Worm (Caenorhabditis elegans) whole organism, L2 larva: ENCODE results near the gene npl-4.1.

Source experiments
- C34F6.9 ChIP-seq: fragments of 150-350 bp; optimal IDR thresholded peaks from 2 replicates; lab custom pipeline; 2014; ENCODE audit warnings: missing biosample characterization, missing genetic modification characterization
- F13H6.1 ChIP-seq: sonication (generic microtip); optimal IDR thresholded peaks from 2 replicates; lab custom pipeline; 2016; ENCODE audit warnings: missing genetic modification characterization, missing compliant biosample characterization
- R02D3.7 ChIP-seq: fragments of 150-350 bp; optimal IDR thresholded peaks from 2 replicates; lab custom pipeline; 2014; ENCODE audit warnings: missing biosample characterization, missing genetic modification characterization
- ZK546.5 ChIP-seq: sonication (generic microtip); optimal IDR thresholded peaks from 2 replicates; lab custom pipeline; 2017; ENCODE audit warnings: missing biosample characterization, missing genetic modification characterization
- alr-1 ChIP-seq: fragments of 150-350 bp; optimal IDR thresholded peaks from 2 replicates; lab custom pipeline; 2014; ENCODE audit warnings: missing biosample characterization, missing genetic modification characterization
- aly-2 ChIP-seq: fragments of 150-350 bp; optimal IDR thresholded peaks from 2 replicates; lab custom pipeline; 2014; ENCODE audit warnings: missing biosample characterization, missing genetic modification characterization
- ceh-82 ChIP-seq: fragments of 150-350 bp; optimal IDR thresholded peaks from 2 replicates; lab custom pipeline; 2014; ENCODE audit warnings: missing biosample characterization, missing genetic modification characterization
- crh-2 ChIP-seq: sonication (generic microtip); optimal IDR thresholded peaks from 2 replicates; lab custom pipeline; 2017; ENCODE audit warnings: missing biosample characterization, missing genetic modification characterization
- dmd-4 ChIP-seq: sonication (generic microtip); optimal IDR thresholded peaks from 2 replicates; lab custom pipeline; 2017; ENCODE audit warnings: missing biosample characterization, missing genetic modification characterization
- egl-27 ChIP-seq: sonication (generic microtip); optimal IDR thresholded peaks from 3 replicates; lab custom pipeline; 2017; ENCODE audit warnings: missing biosample characterization, missing genetic modification reagents, missing genetic modification characterization
- elt-3 ChIP-seq: sonication (generic microtip); optimal IDR thresholded peaks from 2 replicates; lab custom pipeline; 2017; ENCODE audit warnings: missing biosample characterization, missing genetic modification characterization
- fos-1 ChIP-seq: fragments of 150-350 bp; optimal IDR thresholded peaks from 2 replicates; lab custom pipeline; 2014; ENCODE audit warnings: missing biosample characterization, missing genetic modification characterization
- gmeb-1 ChIP-seq: fragments of 150-350 bp; optimal IDR thresholded peaks from 2 replicates; lab custom pipeline; 2014; ENCODE audit warnings: missing biosample characterization, missing genetic modification characterization
- lin-13 ChIP-seq: fragments of 150-350 bp; optimal IDR thresholded peaks from 2 replicates; lab custom pipeline; 2014; ENCODE audit warnings: missing biosample characterization, missing genetic modification reagents, missing genetic modification characterization
- lin-39 ChIP-seq: fragments of 150-350 bp; optimal IDR thresholded peaks from 2 replicates; lab custom pipeline; 2014; ENCODE audit warnings: missing biosample characterization, missing genetic modification reagents, missing genetic modification characterization
- lsy-2 ChIP-seq, 2 experiments: fragments of 150-350 bp in 1 of 2; sonication (generic microtip) in 1 of 2; optimal IDR thresholded peaks; 2 replicates each; lab custom pipeline; 2014 to 2017; ENCODE audit warnings: missing biosample characterization in 2 of 2, missing genetic modification characterization in 2 of 2
- mab-5 ChIP-seq: fragments of 150-350 bp; optimal IDR thresholded peaks from 2 replicates; lab custom pipeline; 2014; ENCODE audit warnings: missing biosample characterization, missing genetic modification characterization
- mbf-1 ChIP-seq: sonication (generic microtip); optimal IDR thresholded peaks from 2 replicates; lab custom pipeline; 2017; ENCODE audit warnings: missing biosample characterization, missing genetic modification characterization
- nhr-10 ChIP-seq: sonication (generic microtip); optimal IDR thresholded peaks from 2 replicates; lab custom pipeline; 2017; ENCODE audit warnings: missing biosample characterization, missing genetic modification characterization
- nhr-12 ChIP-seq: fragments of 150-350 bp; optimal IDR thresholded peaks from 2 replicates; lab custom pipeline; 2014; ENCODE audit warnings: missing biosample characterization, missing genetic modification characterization
- nhr-129 ChIP-seq: fragments of 150-350 bp; optimal IDR thresholded peaks from 2 replicates; lab custom pipeline; 2014; ENCODE audit warnings: missing biosample characterization, missing genetic modification characterization
- nhr-21 ChIP-seq: fragments of 150-350 bp; optimal IDR thresholded peaks from 2 replicates; lab custom pipeline; 2014; ENCODE audit warnings: missing biosample characterization, missing genetic modification characterization
- nhr-25 ChIP-seq: fragments of 150-350 bp; sonication (generic microtip); optimal IDR thresholded peaks from 3 replicates; lab custom pipeline; 2014; ENCODE audit warnings: missing biosample characterization, missing genetic modification characterization
- nhr-6 ChIP-seq: fragments of 150-350 bp; optimal IDR thresholded peaks from 2 replicates; lab custom pipeline; 2014; ENCODE audit warnings: missing biosample characterization, missing genetic modification characterization
- nhr-77 ChIP-seq: fragments of 150-350 bp; optimal IDR thresholded peaks from 2 replicates; lab custom pipeline; 2014; ENCODE audit warnings: missing biosample characterization, missing genetic modification characterization
- skn-1 ChIP-seq: sonication (generic microtip); optimal IDR thresholded peaks from 2 replicates; lab custom pipeline; 2017; ENCODE audit warnings: missing biosample characterization, missing genetic modification characterization
- sma-3 ChIP-seq: sonication (generic microtip); optimal IDR thresholded peaks from 2 replicates; lab custom pipeline; 2016; ENCODE audit warnings: missing genetic modification reagents, missing genetic modification characterization, missing compliant biosample characterization
- sma-9 ChIP-seq, 2 experiments: fragments of 150-350 bp in 1 of 2; sonication (generic microtip) in 1 of 2; optimal IDR thresholded peaks; 2 replicates each; lab custom pipeline; 2014 to 2016; ENCODE audit warnings: missing genetic modification characterization in 2 of 2, mild to moderate bottlenecking in 1 of 2, missing biosample characterization in 1 of 2, missing compliant biosample characterization in 1 of 2, missing genetic modification reagents in 1 of 2, moderate library complexity in 1 of 2
- snpc-4 ChIP-seq: fragments of 150-350 bp; optimal IDR thresholded peaks from 2 replicates; lab custom pipeline; 2014; ENCODE audit warnings: missing biosample characterization, missing genetic modification characterization
- unc-55 ChIP-seq: fragments of 150-350 bp; sonication (generic microtip); optimal IDR thresholded peaks from 3 replicates; lab custom pipeline; 2014; ENCODE audit warnings: missing biosample characterization, missing genetic modification reagents, missing genetic modification characterization
- ztf-1 ChIP-seq: fragments of 200-800 bp; sonication (Bioruptor generic); conservative IDR thresholded peaks from 2 replicates; pipeline ENCODE4 v1.3.6; 2022; ENCODE audit warnings: missing genetic modification characterization, missing compliant biosample characterization
- ztf-4 ChIP-seq: fragments of 150-350 bp; optimal IDR thresholded peaks from 2 replicates; lab custom pipeline; 2014; ENCODE audit warnings: missing biosample characterization, missing genetic modification characterization

The npl-4.1 gene

ce11 chrII:5640362-5641079 lies 9.4 kb downstream of the npl-4.1 start:
- TF ChIP-seq nhr-6 (tag; lab: Kevin White, UChicago), result no peak

DNA sequence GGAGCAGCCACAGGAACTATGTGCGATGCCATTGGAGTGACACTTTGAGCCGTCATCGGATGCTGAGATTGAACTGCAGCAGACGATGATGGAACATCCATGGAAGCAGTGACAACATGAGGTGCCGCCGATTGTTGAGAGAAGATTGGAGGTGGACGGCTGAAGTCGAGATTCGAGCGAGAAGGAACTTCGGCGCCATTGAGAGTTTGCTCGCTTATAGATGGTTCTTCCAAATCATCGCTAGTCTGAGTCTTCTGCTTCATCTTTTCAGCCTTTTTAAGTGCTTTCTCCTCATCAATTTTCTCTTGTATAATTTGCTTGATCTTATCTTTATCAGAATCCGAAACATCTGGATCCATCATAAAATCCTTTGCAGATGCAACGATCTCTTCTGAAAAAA lies 11.0 kb downstream of the npl-4.1 start:
- no peak for TF ChIP-seq nhr-21 (tag; lab: Kevin White, UChicago)
- TF ChIP-seq, all 48 proteins: peak for 0

DNA sequence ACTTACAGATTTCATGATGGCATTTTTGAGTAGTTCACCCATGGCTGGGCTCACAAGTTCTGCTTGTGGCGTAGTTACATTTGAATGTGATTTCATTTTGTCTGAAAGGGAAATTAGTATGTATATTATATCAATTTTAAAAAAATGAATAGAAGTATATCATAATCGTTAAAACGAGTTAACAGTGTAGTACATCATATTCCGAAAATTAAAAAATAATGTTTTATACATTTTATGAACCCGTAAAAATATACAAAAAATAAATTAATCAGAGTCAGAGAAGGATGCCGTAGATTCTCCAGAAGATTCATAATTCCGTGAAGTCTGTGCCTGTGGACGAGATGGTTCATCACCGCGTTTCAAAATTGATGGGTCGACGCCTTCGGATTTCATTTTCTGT lies 15.8 kb downstream of the npl-4.1 start, which contains the start of gene F59E12.9:
Gene F59E12.9 (minus strand): TSS at position 101 of the 400 bp plus-strand sequence.
- no peak for TF ChIP-seq dmd-4 (tag; lab: Kevin White, UChicago)
- no peak for TF ChIP-seq aly-2
- TF ChIP-seq elt-3 (tag; lab: Kevin White, UChicago), result no peak
- no peak for TF ChIP-seq C34F6.9 (tag; lab: Kevin White, UChicago)
- TF ChIP-seq ceh-82 (tag; lab: Kevin White, UChicago), result no peak
- no peak for TF ChIP-seq egl-27
- no peak for TF ChIP-seq gmeb-1 (tag; lab: Kevin White, UChicago)
- no peak for TF ChIP-seq alr-1

DNA sequence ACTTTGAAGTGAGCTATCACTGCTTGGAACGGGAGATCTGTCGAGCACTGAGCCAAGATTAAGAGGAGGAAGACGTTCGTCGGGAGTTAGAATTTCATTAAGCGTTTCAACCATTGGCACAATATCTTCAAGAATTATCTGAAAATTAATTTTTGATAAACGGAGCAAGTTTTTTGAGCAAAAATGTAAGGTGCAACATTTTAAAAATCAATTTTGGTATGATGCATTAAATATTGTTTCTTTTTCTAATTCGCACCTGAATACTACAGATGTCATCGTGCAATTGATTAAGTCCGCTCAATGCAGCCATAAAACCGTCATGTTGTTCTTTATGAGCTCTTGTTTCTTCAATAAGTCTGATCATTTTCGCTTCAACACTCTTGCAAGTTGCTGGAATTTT lies 17.1 kb downstream of the npl-4.1 start, which contains the start of gene ddl-1:
Gene ddl-1 (minus strand): TSS at position 101 of the 400 bp plus-strand sequence.
- no peak for TF ChIP-seq egl-27
- TF ChIP-seq ztf-1, result no peak
- no peak for TF ChIP-seq R02D3.7 (tag; lab: Kevin White, UChicago)
- no peak for TF ChIP-seq skn-1 (tag; lab: Kevin White, UChicago)
- no peak for TF ChIP-seq ZK546.5 (tag; lab: Kevin White, UChicago)
- TF ChIP-seq sma-9 (GFP tag; optimal IDR thresholded peaks at IDR 0.05; lab: Kevin White, UChicago), result no peak
- TF ChIP-seq sma-9 (tag; optimal IDR thresholded peaks at IDR 0.05; lab: Kevin White, UChicago), result no peak
- TF ChIP-seq nhr-10, result no peak
- no peak for TF ChIP-seq nhr-77 (tag; lab: Kevin White, UChicago)
- no peak for TF ChIP-seq F13H6.1 (tag; lab: Kevin White, UChicago)
- no peak for TF ChIP-seq mbf-1 (tag; lab: Kevin White, UChicago)
- TF ChIP-seq mab-5, result no peak

DNA sequence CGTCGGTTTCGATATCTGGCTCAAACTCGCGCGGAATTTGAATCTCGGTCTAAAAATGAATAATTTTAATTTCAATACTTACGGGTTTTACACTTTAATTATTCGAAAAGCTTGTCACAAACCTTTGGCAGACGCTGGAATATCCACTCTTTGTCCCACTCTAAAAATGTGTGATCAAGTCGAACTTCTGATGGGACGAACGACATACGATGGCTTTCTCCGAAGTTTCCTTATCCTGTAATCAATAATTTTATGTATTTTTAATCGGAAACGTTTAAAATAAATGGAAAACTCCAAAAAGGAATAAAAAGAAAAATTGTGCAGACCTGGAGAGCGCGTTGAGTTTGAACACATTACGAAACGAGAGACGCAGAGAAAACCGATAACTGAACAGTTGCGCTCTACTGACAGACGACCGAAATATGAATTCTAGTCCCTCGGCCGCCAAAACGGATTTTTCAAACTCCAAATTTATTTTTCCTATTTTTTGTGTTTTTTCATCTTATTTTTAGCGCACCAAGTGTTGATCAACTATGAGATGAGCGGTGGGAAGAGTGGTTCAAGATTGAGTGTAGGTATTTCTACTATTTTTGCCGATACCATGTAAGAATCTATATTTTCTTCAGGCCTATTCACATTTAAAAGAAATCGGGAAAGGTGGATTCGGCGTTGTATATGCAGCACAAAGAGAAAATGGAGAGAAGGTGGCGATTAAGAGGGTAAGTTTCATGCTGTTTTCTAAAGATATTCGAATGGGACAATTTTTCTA lies 18.3 kb downstream of the npl-4.1 start, which contains the start of the genes sam-4, F59E12.17 and zyg-1:
Gene sam-4 (minus strand): TSS at position 51 of the 769 bp plus-strand sequence.
Gene F59E12.17 (minus strand): TSS at position 235 of the 769 bp plus-strand sequence.
Gene zyg-1 (plus strand): TSS at position 513 of the 769 bp plus-strand sequence.
- TF ChIP-seq lin-39 (no peak), gmeb-1 (tag; lab: Kevin White, UChicago) (peak; percentile 53), C34F6.9 (tag; lab: Kevin White, UChicago) (peak; percentile 84), nhr-25 (tag; lab: Kevin White, UChicago) (no peak), snpc-4 (tag; lab: Kevin White, UChicago) (peak; percentile 20), lsy-2 (tag; optimal IDR thresholded peaks at IDR 0.05; lab: Kevin White, UChicago) (peak in 1 of 2 experiments; percentile 81), lin-13 (GFP tag; lab: Kevin White, UChicago) (no peak), sma-3 (GFP tag; lab: Kevin White, UChicago) (peak; percentile 42), nhr-12 (tag; lab: Kevin White, UChicago) (no peak), nhr-129 (peak; percentile 78), unc-55 (GFP tag; lab: Kevin White, UChicago) (peak; percentile 93), sma-9 (GFP tag; optimal IDR thresholded peaks at IDR 0.05; lab: Kevin White, UChicago) (no peak), sma-9 (tag; optimal IDR thresholded peaks at IDR 0.05; lab: Kevin White, UChicago) (no peak), F13H6.1 (tag; lab: Kevin White, UChicago) (peak; percentile 20), crh-2 (tag; lab: Kevin White, UChicago) (peak; percentile 56), ztf-4 (tag; lab: Kevin White, UChicago) (no peak), fos-1 (tag; lab: Kevin White, UChicago) (peak; percentile 41)
